Worm (Caenorhabditis elegans): ENCODE measurements around the gene F36D3.1.

- TF ChIP-seq med-1 (GFP tag; optimal IDR thresholded peaks at IDR 0.05; ENCODE audit: insufficient read depth) (no peak), ztf-29 (GFP tag; IDR thresholded peaks at IDR 0.05) (no peak), cog-1 (tag; optimal IDR thresholded peaks at IDR 0.05) (no peak), ref-1 (GFP tag; conservative IDR thresholded peaks at IDR 0.05) (no peak), ztf-23 (GFP tag; IDR thresholded peaks at IDR 0.05) (no peak), flt-1 (GFP tag; IDR thresholded peaks at IDR 0.05) (no peak), T22C8.4 (GFP tag; IDR thresholded peaks at IDR 0.05) (no peak)
These were observed 40.5 kb downstream of the F36D3.1 start for ce11 chrV:16539666-16540065.

All from whole organism, midembryonic.